Fruit fly (Drosophila melanogaster) whole organism, embryonic: ENCODE data around the gene CG5618.

ENCODE experiments used
- CG10267 ChIP-seq: fragments of 200-800 bp; sonication (Bioruptor generic); optimal IDR thresholded peaks from 2 replicates; lab custom pipeline; 2018; ENCODE audit warnings: missing biosample characterization, mild to moderate bottlenecking, missing genetic modification characterization, moderate library complexity
- CG12659 ChIP-seq: fragments of 200-800 bp; sonication (Bioruptor generic); optimal IDR thresholded peaks from 3 replicates; lab custom pipeline; 2017; ENCODE audit warnings: mild to moderate bottlenecking, missing biosample characterization, missing genetic modification reagents, missing genetic modification characterization
- CG12744 ChIP-seq: fragments of 200-800 bp; sonication (Bioruptor generic); optimal IDR thresholded peaks from 2 replicates; lab custom pipeline; 2016; ENCODE audit warnings: missing biosample characterization, missing genetic modification characterization
- CG15514 ChIP-seq: fragments of 200-800 bp; sonication (Bioruptor generic); optimal IDR thresholded peaks from 3 replicates; lab custom pipeline; 2017; ENCODE audit warnings: missing biosample characterization, missing genetic modification characterization, mild to moderate bottlenecking, moderate library complexity, missing genetic modification reagents
- CG17359 ChIP-seq: fragments of 200-800 bp; sonication (Bioruptor generic); optimal IDR thresholded peaks from 3 replicates; lab custom pipeline; 2018; ENCODE audit warnings: missing biosample characterization, mild to moderate bottlenecking, missing genetic modification characterization, moderate library complexity
- CG2202 ChIP-seq: fragments of 200-800 bp; sonication (Bioruptor generic); optimal IDR thresholded peaks from 2 replicates; lab custom pipeline; 2018; ENCODE audit warnings: missing biosample characterization, mild to moderate bottlenecking, missing genetic modification characterization
- GATAe ChIP-seq: fragments of 200-800 bp; sonication (Bioruptor generic); conservative IDR thresholded peaks from 2 replicates; pipeline ENCODE4 v1.3.6; 2022; ENCODE audit warnings: missing biosample characterization, missing genetic modification characterization
- Hsf ChIP-seq: fragments of 200-800 bp; sonication (Bioruptor generic); optimal IDR thresholded peaks from 3 replicates; lab custom pipeline; 2016; ENCODE audit warnings: missing biosample characterization, missing genetic modification characterization
- Tbp ChIP-seq: fragments of >200 bp; optimal IDR thresholded peaks from 2 replicates; lab custom pipeline; 2018; ENCODE audit warnings: missing biosample characterization, missing genetic modification characterization
- al ChIP-seq: fragments of 200-800 bp; sonication (Bioruptor generic); IDR thresholded peaks from 2 replicates; pipeline ENCODE4 v1.3.6; 2022; ENCODE audit warnings: missing biosample characterization, missing genetic modification characterization
- bsh ChIP-seq, 2 experiments: fragments of 200-800 bp; sonication (Bioruptor generic); optimal IDR thresholded peaks; 2 replicates each; lab custom pipeline; 2017 to 2018; ENCODE audit warnings: mild to moderate bottlenecking in 2 of 2, missing biosample characterization in 2 of 2, missing genetic modification characterization in 2 of 2, moderate library complexity in 1 of 2
- h ChIP-seq: fragments of >200 bp; optimal IDR thresholded peaks from 2 replicates; lab custom pipeline; 2017
- pan ChIP-seq, 4 experiments: fragments of >200 bp in 3 of 4; fragments of 200-800 bp in 1 of 4; sonication (Bioruptor generic) in 1 of 4; optimal IDR thresholded peaks in 3 of 4; IDR thresholded peaks in 1 of 4; 2 replicates each; pipeline versions ENCODE4 v1.3.6 to Lab custom; 2017 to 2022; ENCODE audit warnings: missing biosample characterization in 2 of 4, missing genetic modification characterization in 2 of 4, mixed read lengths in 1 of 4

dm6 chr3L:20313469-20313868 is 39.8 kb upstream of the CG5618 start, which contains the start of gene alphaSnap:
- TF ChIP-seq CG2202 (tag; lab: Kevin White, UChicago) (no peak), Tbp (no peak), CG15514 (GFP tag; lab: Kevin White, UChicago) (peak; percentile 74), pan (optimal IDR thresholded peaks at IDR 0.05; lab: Kevin White, UChicago) (no peak), pan (GFP tag; optimal IDR thresholded peaks at IDR 0.05 in 1 of 2, IDR thresholded peaks at IDR 0.05 in 1 of 2) (no peak), Hsf (GFP tag; lab: Kevin White, UChicago) (peak; percentile 51), CG17359 (tag; lab: Kevin White, UChicago) (no peak), CG10267 (peak; percentile 98), CG12744 (GFP tag; lab: Kevin White, UChicago) (no peak), h (lab: Kevin White, UChicago) (no peak), GATAe (GFP tag; lab: Robert Waterston, UW) (no peak), bsh (GFP tag; optimal IDR thresholded peaks at IDR 0.05; lab: Kevin White, UChicago) (no peak), al (GFP tag; lab: Robert Waterston, UW) (no peak), CG12659 (peak; percentile 76)
